Worm (Caenorhabditis elegans): ENCODE measurements around the gene F49H6.5.

The F49H6.5 gene

ce11 chrV:16987035-16987434 is 36.0 kb upstream of the F49H6.5 start, which contains the start of gene Y102A5C.40:
Y102A5C.40 (minus strand) TSS chrV:16987135.
- TF ChIP-seq zag-1 (tag; optimal IDR thresholded peaks at IDR 0.05): no peak
- no peak for TF ChIP-seq nhr-129 (tag; optimal IDR thresholded peaks at IDR 0.05)
- no peak for TF ChIP-seq gmeb-1 (tag; optimal IDR thresholded peaks at IDR 0.05)
- no peak for TF ChIP-seq nhr-25 (tag; optimal IDR thresholded peaks at IDR 0.05)
- no peak for TF ChIP-seq lin-39 (tag; optimal IDR thresholded peaks at IDR 0.05)
- TF ChIP-seq elt-3 (tag; optimal IDR thresholded peaks at IDR 0.05): no peak
- TF ChIP-seq fos-1 (tag; optimal IDR thresholded peaks at IDR 0.05): no peak
- no peak for TF ChIP-seq nhr-237 (tag; optimal IDR thresholded peaks at IDR 0.05)

- TF ChIP-seq Y55F3AM.14 (GFP tag; optimal IDR thresholded peaks at IDR 0.05): no peak
- no peak for TF ChIP-seq aly-2 (tag; optimal IDR thresholded peaks at IDR 0.05)
These were observed 35.3 kb upstream of the F49H6.5 start for ce11 chrV:16987783-16988182.

- TF ChIP-seq elt-1 (tag; optimal IDR thresholded peaks at IDR 0.05) (no peak), lin-11 (tag; optimal IDR thresholded peaks at IDR 0.05) (no peak), nhr-77 (tag; optimal IDR thresholded peaks at IDR 0.05) (no peak), unc-55 (GFP tag; optimal IDR thresholded peaks at IDR 0.05) (no peak), peb-1 (tag; optimal IDR thresholded peaks at IDR 0.05) (no peak), aly-2 (tag; optimal IDR thresholded peaks at IDR 0.05) (no peak)
These were observed 34.4 kb upstream of the F49H6.5 start, which contains the start of gene Y102A5C.27 for ce11 chrV:16988614-16989013. Y102A5C.27 (minus strand) TSS chrV:16988714.

- TF ChIP-seq sem-4 (tag; optimal IDR thresholded peaks at IDR 0.05): no peak
- TF ChIP-seq mdl-1 (tag; optimal IDR thresholded peaks at IDR 0.05): no peak
- no peak for TF ChIP-seq unc-55 (GFP tag; optimal IDR thresholded peaks at IDR 0.05)
- TF ChIP-seq lin-39 (tag; optimal IDR thresholded peaks at IDR 0.05): no peak
- no peak for TF ChIP-seq lin-11 (tag; optimal IDR thresholded peaks at IDR 0.05)
- no peak for TF ChIP-seq unc-39 (tag; optimal IDR thresholded peaks at IDR 0.05)
- no peak for TF ChIP-seq gmeb-1 (tag; optimal IDR thresholded peaks at IDR 0.05)
- TF ChIP-seq snpc-4 (tag; optimal IDR thresholded peaks at IDR 0.05): no peak
- no peak for TF ChIP-seq Y55F3AM.14 (GFP tag; optimal IDR thresholded peaks at IDR 0.05)
- TF ChIP-seq ama-1 (optimal IDR thresholded peaks at IDR 0.05): no peak
- no peak for TF ChIP-seq alr-1 (tag; optimal IDR thresholded peaks at IDR 0.05)
- TF ChIP-seq ztf-4 (tag; optimal IDR thresholded peaks at IDR 0.05): no peak
- TF ChIP-seq R02D3.7 (tag; optimal IDR thresholded peaks at IDR 0.05): no peak
These were observed 31.3 kb upstream of the F49H6.5 start, which contains the start of gene srz-95 for ce11 chrV:16991734-16992133. srz-95 (plus strand) TSS chrV:16992034.

- TF ChIP-seq blmp-1 (tag; optimal IDR thresholded peaks at IDR 0.05; ENCODE audit: insufficient read depth) (no peak), lin-13 (GFP tag; optimal IDR thresholded peaks at IDR 0.05) (no peak), C34F6.9 (tag; optimal IDR thresholded peaks at IDR 0.05) (no peak), mbf-1 (tag; optimal IDR thresholded peaks at IDR 0.05) (no peak), nhr-6 (tag; optimal IDR thresholded peaks at IDR 0.05) (no peak), nhr-237 (tag; optimal IDR thresholded peaks at IDR 0.05) (no peak), sma-3 (GFP tag; optimal IDR thresholded peaks at IDR 0.05) (no peak), lin-11 (tag; optimal IDR thresholded peaks at IDR 0.05) (no peak), dmd-4 (tag; optimal IDR thresholded peaks at IDR 0.05) (no peak), elt-1 (tag; optimal IDR thresholded peaks at IDR 0.05) (no peak), nhr-77 (tag; optimal IDR thresholded peaks at IDR 0.05) (no peak), mab-5 (tag; optimal IDR thresholded peaks at IDR 0.05) (no peak), sma-9 (GFP tag; optimal IDR thresholded peaks at IDR 0.05) (no peak), sma-9 (tag; optimal IDR thresholded peaks at IDR 0.05) (no peak), nhr-23 (tag; optimal IDR thresholded peaks at IDR 0.05) (no peak)
These were observed 30.7 kb upstream of the F49H6.5 start for ce11 chrV:16992383-16992782.

ce11 chrV:17000204-17000603 is 22.8 kb upstream of the F49H6.5 start, which contains the start of gene str-217:
str-217 (minus strand) TSS chrV:17000304.
- TF ChIP-seq unc-39 (tag; optimal IDR thresholded peaks at IDR 0.05) (no peak), ama-1 (optimal IDR thresholded peaks at IDR 0.05) (no peak), nhr-25 (tag; optimal IDR thresholded peaks at IDR 0.05) (no peak), nhr-6 (tag; optimal IDR thresholded peaks at IDR 0.05) (no peak), fos-1 (tag; optimal IDR thresholded peaks at IDR 0.05) (no peak), elt-3 (tag; optimal IDR thresholded peaks at IDR 0.05) (no peak), ceh-16 (tag; optimal IDR thresholded peaks at IDR 0.05) (no peak)
